Fruit fly (Drosophila melanogaster): ENCODE measurements around the gene CG9147.

CG9147 gene

dm6 chr2L:6082936-6083627, 17.3 kb downstream of the CG9147 start (continued):
- TF ChIP-seq Rx (GFP tag; IDR thresholded peaks at IDR 0.05), result no peak
- TF ChIP-seq Ets65A (GFP tag), result peak; percentile 60
- no peak for TF ChIP-seq Dll (GFP tag; IDR thresholded peaks at IDR 0.05; ENCODE audit: partially characterized antibody)

- peak; percentile 85 for TF ChIP-seq mirr (GFP tag; optimal IDR thresholded peaks at IDR 0.05)
- TF ChIP-seq CG6654 (GFP tag; optimal IDR thresholded peaks at IDR 0.05), result no peak
- peak; percentile 7 for TF ChIP-seq Hey (tag; optimal IDR thresholded peaks at IDR 0.05)
- TF ChIP-seq CG18599 (GFP tag; optimal IDR thresholded peaks at IDR 0.05), result peak; percentile 19
- TF ChIP-seq CG11695 (GFP tag; IDR thresholded peaks at IDR 0.05), result no peak
- peak; percentile 91 for TF ChIP-seq CG2199 (GFP tag; IDR thresholded peaks at IDR 0.05)
- no peak for TF ChIP-seq gfzf (GFP tag; optimal IDR thresholded peaks at IDR 0.05)
- 0 out of 3 replicates have a peak, but pooled peaks have one; percentile 15 for TF ChIP-seq CG6175 (GFP tag; IDR thresholded peaks at IDR 0.05)
- TF ChIP-seq CG10543 (GFP tag; optimal IDR thresholded peaks at IDR 0.05), result peak; percentile 9
- TF ChIP-seq sd (tag; optimal IDR thresholded peaks at IDR 0.05), result peak; percentile 53
- no peak for TF ChIP-seq ranshi (GFP tag; IDR thresholded peaks at IDR 0.05)
- peak; percentile 91 for TF ChIP-seq exex (tag; optimal IDR thresholded peaks at IDR 0.05)
- TF ChIP-seq Adf1 (GFP tag; IDR thresholded peaks at IDR 0.05), result peak; percentile 26; the same call in 1 of the 2 replicates
- peak; percentile 17 for TF ChIP-seq Deaf1 (tag; optimal IDR thresholded peaks at IDR 0.05)
- peak; percentile 63 for TF ChIP-seq sug (tag; optimal IDR thresholded peaks at IDR 0.05)
- peak; percentile 51; the same call in 1 of the 2 replicates for TF ChIP-seq GATAe (GFP tag; conservative IDR thresholded peaks at IDR 0.05)
- TF ChIP-seq cwo (GFP tag; optimal IDR thresholded peaks at IDR 0.05), result peak; percentile 67
- TF ChIP-seq MTF-1 (GFP tag; optimal IDR thresholded peaks at IDR 0.05; ENCODE audit: borderline replicate concordance), result peak; percentile 38
- no peak for TF ChIP-seq fru (optimal IDR thresholded peaks at IDR 0.05)
- no peak for TF ChIP-seq Opbp (GFP tag; IDR thresholded peaks at IDR 0.05; ENCODE audit: partially characterized antibody)
- peak; percentile 63 for TF ChIP-seq Med (GFP tag)
- no peak for TF ChIP-seq CG8290 (GFP tag; optimal IDR thresholded peaks at IDR 0.05)
- peak in 1 of 2 experiments; percentile 2 for TF ChIP-seq CG8290 (tag; optimal IDR thresholded peaks at IDR 0.05)
- peak; percentile 63 for TF ChIP-seq CG34376 (GFP tag; optimal IDR thresholded peaks at IDR 0.05)
These were observed 18.9 kb downstream of the CG9147 start for dm6 chr2L:6084694-6085093.

DNA sequence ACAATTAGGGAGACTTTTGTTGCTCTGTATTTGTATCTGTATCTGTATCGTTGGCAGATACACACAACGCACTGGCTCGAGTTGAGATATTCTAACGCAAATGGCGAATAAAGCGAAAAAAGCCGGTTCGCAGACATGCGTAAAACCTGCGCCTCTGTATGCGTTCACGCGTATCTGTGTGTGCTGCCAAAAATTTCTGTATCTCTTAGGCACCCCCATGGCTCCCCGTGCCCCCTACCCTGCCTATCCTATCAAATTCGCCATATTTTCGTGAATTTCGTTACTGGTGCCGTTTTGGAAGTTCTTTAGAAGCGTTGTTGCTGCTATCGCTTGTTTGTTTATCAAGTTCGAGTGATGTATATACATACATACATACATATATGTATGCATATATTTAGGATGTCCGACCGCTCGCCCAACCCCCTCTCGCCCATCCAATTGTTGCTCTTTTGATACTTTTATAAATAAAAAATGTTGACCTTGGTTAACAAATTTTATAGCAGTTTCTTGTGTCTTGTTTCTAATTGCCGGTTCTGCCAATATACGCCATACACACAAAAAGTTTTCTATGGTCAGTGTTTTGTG, 20.0 kb downstream of the CG9147 start:
- TF ChIP-seq gcm2 (GFP tag; optimal IDR thresholded peaks at IDR 0.05) (no peak), CG8290 (GFP tag; optimal IDR thresholded peaks at IDR 0.05) (no peak), CG8290 (tag; optimal IDR thresholded peaks at IDR 0.05) (peak in 1 of 2 experiments; percentile 10), CG7786 (GFP tag; optimal IDR thresholded peaks at IDR 0.05) (no peak), scrt (GFP tag; optimal IDR thresholded peaks at IDR 0.05) (peak; percentile 58), so (GFP tag; IDR thresholded peaks at IDR 0.05) (0 out of 3 replicates have a peak, but pooled peaks have one; percentile 33), ro (GFP tag; IDR thresholded peaks at IDR 0.05) (no peak), CG9932 (GFP tag; IDR thresholded peaks at IDR 0.05) (peak; percentile 59; the same call in 1 of the 2 replicates), GATAe (GFP tag; conservative IDR thresholded peaks at IDR 0.05) (peak; percentile 48), cg (GFP tag; optimal IDR thresholded peaks at IDR 0.05) (peak; percentile 27), rib (GFP tag; IDR thresholded peaks at IDR 0.05) (peak; percentile 98), NFAT (GFP tag; IDR thresholded peaks at IDR 0.05) (peak; percentile 48; the same call in 1 of the 2 replicates), CG10543 (GFP tag; optimal IDR thresholded peaks at IDR 0.05) (peak; percentile 90), abd-A (tag; optimal IDR thresholded peaks at IDR 0.05) (peak; percentile 93), hth (optimal IDR thresholded peaks at IDR 0.05) (no peak), Atf6 (GFP tag; IDR thresholded peaks at IDR 0.05) (peak; percentile 13; the same call in 1 of the 2 replicates), CG13287 (GFP tag; IDR thresholded peaks at IDR 0.05; ENCODE audit: partially characterized antibody) (peak; percentile 42; the same call in 1 of the 2 replicates), CG15514 (GFP tag; optimal IDR thresholded peaks at IDR 0.05) (peak; percentile 21), lab (GFP tag; optimal IDR thresholded peaks at IDR 0.05) (peak; percentile 24), hbn (GFP tag; IDR thresholded peaks at IDR 0.05; ENCODE audit: partially characterized antibody) (no peak), CG32767 (GFP tag; IDR thresholded peaks at IDR 0.05) (peak; percentile 83), CG13894 (tag; optimal IDR thresholded peaks at IDR 0.05) (peak; percentile 96), CG13624 (GFP tag; optimal IDR thresholded peaks at IDR 0.05) (peak; percentile 20), Dip3 (GFP tag; optimal IDR thresholded peaks at IDR 0.05) (no peak)

Measured in whole organism, embryonic.